Worm (Caenorhabditis elegans): ENCODE results near the gene set-13.

- TF ChIP-seq unc-62 (GFP tag; optimal IDR thresholded peaks at IDR 0.05) (no peak), cnd-1 (tag; optimal IDR thresholded peaks at IDR 0.05) (no peak)
Observed at ce11 chrII:2831173-2831572, 14.4 kb downstream of the set-13 start, which contains the start of gene K12H6.6.

Measured in whole organism, mixed stage, embryonic.